Fruit fly (Drosophila melanogaster): ENCODE data around the gene elm.
A peak's percentile ranks its signal among the peaks of the same experiment; 100 is the strongest.

The elm gene

DNA sequence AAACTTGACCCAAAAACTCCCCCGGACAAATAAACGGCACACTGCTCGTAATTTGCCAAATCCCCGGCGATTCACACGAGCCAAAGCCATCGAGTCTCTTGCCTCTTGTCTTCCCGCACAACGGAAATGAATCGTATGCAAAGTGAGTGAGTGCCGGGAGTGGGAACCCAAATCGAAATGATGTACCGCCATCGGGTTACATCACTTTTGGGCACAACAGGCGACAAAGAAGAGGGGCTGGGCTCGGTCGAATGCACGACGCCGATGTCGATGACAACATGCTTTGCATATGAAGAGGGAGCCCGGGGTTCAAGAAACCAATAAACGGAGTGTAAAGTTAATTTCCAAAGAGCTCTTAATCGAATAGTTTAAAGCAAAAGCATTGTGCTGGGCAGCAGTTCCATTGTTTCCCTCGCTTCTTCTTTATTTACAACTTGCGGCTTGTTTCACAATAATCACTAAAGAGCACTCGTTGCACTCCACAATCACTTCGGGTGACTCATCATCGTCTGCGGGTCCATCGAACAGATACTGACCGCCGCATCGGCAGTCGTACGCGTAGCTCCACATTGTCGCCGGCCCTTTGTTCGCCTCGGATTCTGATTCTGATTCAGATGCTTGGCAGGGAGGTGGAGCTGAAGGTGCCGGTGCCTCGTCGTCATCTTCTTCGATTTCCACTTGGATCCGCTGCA is 32.8 kb downstream of the elm start (continued):
- TF ChIP-seq Ets96B (tag; optimal IDR thresholded peaks at IDR 0.05) (no peak), CG6276 (GFP tag; optimal IDR thresholded peaks at IDR 0.05) (peak; percentile 67), eg (GFP tag; IDR thresholded peaks at IDR 0.05) (no peak), CG16779 (tag; optimal IDR thresholded peaks at IDR 0.05) (peak; percentile 22), vri (GFP tag; optimal IDR thresholded peaks at IDR 0.05) (peak; percentile 72)

DNA sequence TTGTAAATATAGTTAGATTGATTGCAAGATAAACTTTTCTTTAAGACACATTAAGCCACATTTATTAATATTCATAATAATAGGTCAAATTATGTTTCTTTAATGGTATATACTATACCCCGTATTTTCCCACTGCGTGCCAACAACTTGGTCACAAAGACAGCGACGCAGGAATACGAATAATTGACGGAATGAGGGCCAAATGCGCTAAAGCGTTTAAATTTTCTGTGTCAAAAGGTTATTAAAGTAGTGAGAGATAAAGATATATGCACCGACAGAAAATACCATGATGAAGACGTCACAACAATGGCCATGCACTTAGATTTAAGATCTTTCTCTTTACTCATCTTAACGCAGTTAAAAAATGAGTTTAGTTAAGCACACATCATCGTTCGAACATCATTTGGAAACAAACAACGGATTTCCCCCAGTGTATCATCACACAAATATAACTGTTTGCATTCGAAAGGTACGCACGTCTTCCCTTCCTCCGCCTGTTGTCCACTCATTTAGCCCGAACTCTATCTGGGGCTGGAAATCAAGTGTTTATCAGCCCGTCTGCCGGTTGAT is 34.2 kb downstream of the elm start:
- TF ChIP-seq CG4318 (GFP tag; optimal IDR thresholded peaks at IDR 0.05) (peak; percentile 73), dsx (GFP tag; optimal IDR thresholded peaks at IDR 0.05; ENCODE audit: poor library complexity, severe bottlenecking) (no peak), achi (GFP tag; optimal IDR thresholded peaks at IDR 0.05) (peak; percentile 54), CG8319 (GFP tag; optimal IDR thresholded peaks at IDR 0.05) (peak; percentile 59), CG15336 (GFP tag; IDR thresholded peaks at IDR 0.05) (no peak), net (GFP tag; optimal IDR thresholded peaks at IDR 0.05) (peak; percentile 73), CG8119 (GFP tag; IDR thresholded peaks at IDR 0.05) (peak; percentile 60; the same call in 1 of the 3 replicates), CG6163 (GFP tag; IDR thresholded peaks at IDR 0.05) (peak; percentile 76), Ets21C (GFP tag; optimal IDR thresholded peaks at IDR 0.05) (peak; percentile 19), lz (GFP tag; optimal IDR thresholded peaks at IDR 0.05) (peak; percentile 51), Met (GFP tag; optimal IDR thresholded peaks at IDR 0.05) (peak; percentile 69), CG8632 (GFP tag; optimal IDR thresholded peaks at IDR 0.05) (peak; percentile 65), CG16779 (tag; optimal IDR thresholded peaks at IDR 0.05) (peak; percentile 16), Hr38 (GFP tag; optimal IDR thresholded peaks at IDR 0.05) (no peak), fkh (GFP tag; optimal IDR thresholded peaks at IDR 0.05) (peak; percentile 81), pdm3 (GFP tag; optimal IDR thresholded peaks at IDR 0.05) (peak; percentile 57), Ets96B (tag; optimal IDR thresholded peaks at IDR 0.05) (peak; percentile 55), spab (GFP tag; optimal IDR thresholded peaks at IDR 0.05) (peak; percentile 48), dac (GFP tag; optimal IDR thresholded peaks at IDR 0.05) (peak; percentile 55), vri (GFP tag; optimal IDR thresholded peaks at IDR 0.05) (no peak), topi (GFP tag; optimal IDR thresholded peaks at IDR 0.05) (peak; percentile 71), CG10669 (GFP tag; optimal IDR thresholded peaks at IDR 0.05) (peak; percentile 49), Sox102F (GFP tag; optimal IDR thresholded peaks at IDR 0.05) (peak; percentile 61), eg (GFP tag; IDR thresholded peaks at IDR 0.05) (peak; percentile 65), cyc (GFP tag; optimal IDR thresholded peaks at IDR 0.05) (peak; percentile 70), acj6 (GFP tag; optimal IDR thresholded peaks at IDR 0.05) (peak; percentile 67), Eip93F (GFP tag; optimal IDR thresholded peaks at IDR 0.05) (no peak), Eip78C (GFP tag) (peak; percentile 92), CG11902 (GFP tag; optimal IDR thresholded peaks at IDR 0.05) (peak; percentile 57), CG34406 (GFP tag; optimal IDR thresholded peaks at IDR 0.05) (peak; percentile 56), fd85E (GFP tag; optimal IDR thresholded peaks at IDR 0.05) (peak; percentile 15), CG3919 (GFP tag; optimal IDR thresholded peaks at IDR 0.05) (peak; percentile 75), Sox15 (GFP tag; optimal IDR thresholded peaks at IDR 0.05) (peak; percentile 54), CG11762 (GFP tag; optimal IDR thresholded peaks at IDR 0.05; ENCODE audit: insufficient read depth) (peak; percentile 14), Smox (GFP tag; optimal IDR thresholded peaks at IDR 0.05) (peak; percentile 66), CG11294 (GFP tag; IDR thresholded peaks at IDR 0.05) (no peak), CG9139 (GFP tag; optimal IDR thresholded peaks at IDR 0.05) (no peak), CG1621 (tag; optimal IDR thresholded peaks at IDR 0.05) (peak; percentile 14), fd59A (GFP tag; optimal IDR thresholded peaks at IDR 0.05) (peak; percentile 50), CG6276 (GFP tag; optimal IDR thresholded peaks at IDR 0.05) (peak; percentile 58), CG3032 (tag; optimal IDR thresholded peaks at IDR 0.05) (peak; percentile 23), CG31627 (GFP tag; optimal IDR thresholded peaks at IDR 0.05) (peak; percentile 65), ss (GFP tag; optimal IDR thresholded peaks at IDR 0.05) (peak in 1 of 2 experiments; percentile 51), Hr4 (GFP tag; optimal IDR thresholded peaks at IDR 0.05) (peak; percentile 67), CG6854 (GFP tag; optimal IDR thresholded peaks at IDR 0.05) (no peak), Lpt (GFP tag; optimal IDR thresholded peaks at IDR 0.05) (peak; percentile 17), CG6792 (GFP tag; optimal IDR thresholded peaks at IDR 0.05) (peak; percentile 55)
